Fruit fly (Drosophila melanogaster): ENCODE results near the gene CG14356.

The CG14356 gene

DNA sequence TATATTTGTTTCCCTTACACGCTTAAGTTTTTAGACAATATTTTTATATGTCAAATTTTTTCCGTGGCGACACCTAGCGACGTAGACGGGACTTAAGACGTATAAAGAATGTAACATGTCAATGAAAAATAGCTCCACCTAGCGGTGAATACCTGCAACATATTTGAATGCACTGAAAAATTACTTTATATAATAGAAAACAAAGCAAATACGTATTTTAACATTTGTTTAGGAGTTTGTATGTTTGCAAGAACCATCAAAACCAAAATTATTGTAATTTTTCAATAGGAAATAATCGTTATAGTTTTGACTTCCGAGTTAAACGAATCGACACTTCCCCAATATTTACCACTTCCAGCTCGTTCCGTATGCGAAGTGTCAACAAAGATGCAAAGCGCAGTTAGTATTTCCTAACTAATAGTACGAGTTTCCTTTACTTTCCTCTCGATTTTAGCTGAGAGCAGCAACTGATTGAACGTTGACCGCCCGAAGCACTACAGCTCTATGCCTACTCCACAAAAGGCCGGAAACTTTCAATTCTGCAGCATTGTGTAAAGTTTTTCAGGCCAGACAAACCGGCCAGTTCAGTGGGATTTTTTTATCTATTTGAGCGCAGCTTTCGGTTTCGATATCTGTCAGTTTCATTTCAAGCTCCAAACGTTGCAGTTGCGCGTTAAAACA lies 42.8 kb downstream of the CG14356 start, which contains the start of gene Npc2b (continued):
- TF ChIP-seq Dif (GFP tag; optimal IDR thresholded peaks at IDR 0.05; ENCODE audit: partially characterized antibody) (no peak), dl (GFP tag; optimal IDR thresholded peaks at IDR 0.05; ENCODE audit: insufficient read depth in 1 of 2, partially characterized antibody in 2 of 2) (no peak), pan (optimal IDR thresholded peaks at IDR 0.05) (no peak), woc (GFP tag; optimal IDR thresholded peaks at IDR 0.05) (no peak), Myc (optimal IDR thresholded peaks at IDR 0.05) (peak; percentile 81), foxo (GFP tag; optimal IDR thresholded peaks at IDR 0.05) (peak in 1 of 2 experiments; percentile 61), ey (GFP tag; optimal IDR thresholded peaks at IDR 0.05) (peak; percentile 38), br (GFP tag; optimal IDR thresholded peaks at IDR 0.05) (peak; percentile 35)

DNA sequence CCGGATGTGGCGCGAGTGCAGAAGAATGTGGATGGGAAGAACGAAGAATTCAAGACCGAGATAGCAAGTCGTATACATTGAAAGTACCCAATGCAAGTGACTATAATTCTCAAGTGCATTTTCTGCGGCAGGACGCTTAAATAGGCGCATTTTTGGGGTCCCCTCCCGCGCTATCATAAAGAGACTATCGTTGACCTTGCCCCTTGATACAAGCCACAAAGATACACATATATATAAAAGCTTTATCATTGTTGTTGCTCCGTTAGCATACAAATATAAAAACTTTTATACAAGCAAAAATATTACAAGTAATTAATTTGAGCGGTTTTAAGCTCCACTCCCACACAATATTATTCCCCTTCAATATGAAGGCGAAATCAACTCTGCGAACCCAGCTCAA lies 43.7 kb downstream of the CG14356 start:
- TF ChIP-seq pan (optimal IDR thresholded peaks at IDR 0.05) (no peak), Rel (GFP tag; optimal IDR thresholded peaks at IDR 0.05) (no peak), Rel (tag; optimal IDR thresholded peaks at IDR 0.05) (peak; percentile 31)

- no peak for TF ChIP-seq GATAd (GFP tag; optimal IDR thresholded peaks at IDR 0.05)
- TF ChIP-seq Myc (optimal IDR thresholded peaks at IDR 0.05) = no peak
- no peak for TF ChIP-seq pan (optimal IDR thresholded peaks at IDR 0.05)
- TF ChIP-seq CG9705 (GFP tag; optimal IDR thresholded peaks at IDR 0.05) = no peak
- TF ChIP-seq CG32264 (GFP tag; optimal IDR thresholded peaks at IDR 0.05) = no peak
- TF ChIP-seq rgr (GFP tag; optimal IDR thresholded peaks at IDR 0.05) = no peak
- TF ChIP-seq dsf (GFP tag; optimal IDR thresholded peaks at IDR 0.05; ENCODE audit: borderline replicate concordance) = no peak
- no peak for TF ChIP-seq Dif (GFP tag; optimal IDR thresholded peaks at IDR 0.05; ENCODE audit: partially characterized antibody)
- no peak for TF ChIP-seq ey (GFP tag; optimal IDR thresholded peaks at IDR 0.05)
- no peak for TF ChIP-seq Mio (GFP tag; optimal IDR thresholded peaks at IDR 0.05)
- TF ChIP-seq h (GFP tag; optimal IDR thresholded peaks at IDR 0.05) = no peak
- TF ChIP-seq usp (GFP tag; optimal IDR thresholded peaks at IDR 0.05) = no peak
- no peak for TF ChIP-seq HLH106 (tag; optimal IDR thresholded peaks at IDR 0.05)
- TF ChIP-seq Jra (GFP tag; optimal IDR thresholded peaks at IDR 0.05) = no peak
Observed at dm6 chr3R:14085555-14085954, 46.3 kb downstream of the CG14356 start.

DNA sequence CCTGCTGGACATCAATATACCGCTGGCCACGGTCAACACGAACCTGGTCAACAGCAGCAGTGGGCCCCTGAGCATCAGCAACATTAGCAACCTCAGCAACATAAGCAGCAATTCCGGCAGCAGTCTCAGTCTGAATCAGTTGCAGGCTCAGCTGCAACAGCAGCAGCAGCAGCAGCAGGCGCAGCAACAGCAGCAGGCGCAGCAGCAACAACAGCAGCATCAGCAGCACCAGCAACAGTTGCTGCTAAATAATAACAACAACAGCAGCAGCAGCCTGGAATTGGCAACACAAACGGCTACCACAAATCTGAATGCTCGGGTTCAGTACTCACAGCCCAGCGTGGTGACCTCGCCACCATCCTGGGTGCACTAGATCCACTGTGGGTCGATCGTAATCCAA lies 50.3 kb downstream of the CG14356 start:
- TF ChIP-seq sv (GFP tag; optimal IDR thresholded peaks at IDR 0.05) (no peak), dsf (GFP tag; optimal IDR thresholded peaks at IDR 0.05; ENCODE audit: borderline replicate concordance) (no peak), Dfd (GFP tag; optimal IDR thresholded peaks at IDR 0.05) (peak; percentile 78)
